Worm (Caenorhabditis elegans) whole organism, mixed stage, embryonic: ENCODE measurements around the gene egas-3.

Experiments
- nhr-2 ChIP-seq: fragments of 150-350 bp; optimal IDR thresholded peaks from 2 replicates; lab custom pipeline; 2014; ENCODE audit warnings: missing biosample characterization, missing genetic modification characterization
- ztf-11 ChIP-seq: fragments of 150-350 bp; optimal IDR thresholded peaks from 2 replicates; lab custom pipeline; 2014; ENCODE audit warnings: missing biosample characterization, missing genetic modification characterization

DNA sequence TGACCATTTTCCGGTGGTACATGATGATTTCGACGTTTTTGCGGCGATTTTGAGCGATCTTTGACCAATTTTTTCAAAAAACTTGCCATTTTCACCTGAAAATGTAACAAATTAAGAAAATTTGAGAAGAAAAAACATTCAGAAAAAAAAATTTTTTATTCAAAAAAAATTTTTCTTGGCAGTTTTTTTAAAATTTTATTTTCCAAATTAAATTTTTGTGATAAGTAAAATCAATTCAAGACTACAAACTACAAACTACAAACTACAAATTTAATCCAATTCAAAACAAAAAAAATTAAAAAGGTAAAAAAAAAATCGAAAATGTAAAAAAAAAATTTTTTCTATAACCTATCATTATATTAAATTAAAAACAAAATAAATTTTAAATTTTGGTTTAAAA, 9.4 kb downstream of the egas-3 start, which contains the start of gene Y69H2.15:
- TF ChIP-seq nhr-2 (tag; lab: Kevin White, UChicago), result no peak
- no peak for TF ChIP-seq ztf-11 (tag; lab: Kevin White, UChicago)
